Worm (Caenorhabditis elegans) whole organism, L4 larva: ENCODE data around the gene dnc-4.

ENCODE experiments used
- ama-1 ChIP-seq: fragments of 150-350 bp; optimal IDR thresholded peaks from 2 replicates; lab custom pipeline; 2014; ENCODE audit warnings: inconsistent platforms, mixed read lengths
- nhr-237 ChIP-seq: sonication (generic microtip); optimal IDR thresholded peaks from 2 replicates; lab custom pipeline; 2017; ENCODE audit warnings: missing biosample characterization, missing genetic modification characterization
- unc-62 ChIP-seq, 3 experiments: fragments of 150-350 bp in 1 of 3; sonication (generic microtip); optimal IDR thresholded peaks in 2 of 3; peaks in 1 of 3; 1 replicate in 1 of 3; 2 replicates in 2 of 3; lab custom pipeline; 2014 to 2017; ENCODE audit warnings: missing biosample characterization in 3 of 3, missing genetic modification characterization in 3 of 3, missing genetic modification reagents in 3 of 3, missing genotype in 1 of 3
- zip-2 ChIP-seq: fragments of 150-350 bp; optimal IDR thresholded peaks from 2 replicates; lab custom pipeline; 2014; ENCODE audit warnings: missing biosample characterization, missing genetic modification characterization

DNA sequence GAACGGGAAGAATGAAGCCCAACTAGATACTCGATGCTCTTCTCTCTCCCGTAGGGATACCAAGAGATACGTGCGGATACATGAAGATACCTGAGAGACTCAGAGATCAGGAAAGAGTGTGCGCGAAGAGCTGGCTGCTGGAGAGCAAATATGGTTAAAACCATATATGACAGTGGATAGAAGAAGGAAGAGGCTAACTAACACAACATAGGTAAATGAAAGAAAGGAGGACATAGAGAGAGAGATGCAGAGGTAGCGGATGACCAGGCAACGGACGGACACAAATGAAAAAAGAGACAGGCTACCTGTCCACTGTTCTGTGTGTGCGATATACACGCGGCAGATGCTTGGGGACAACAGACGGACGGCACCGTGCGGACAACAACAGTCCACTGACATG is 11.5 kb downstream of the dnc-4 start:
- TF ChIP-seq nhr-237 (tag; lab: Kevin White, UChicago) (no peak), ama-1 (lab: Kevin White, UChicago) (no peak), zip-2 (no peak), unc-62 (GFP tag; optimal IDR thresholded peaks at IDR 0.05 in 1 of 2; lab: Kevin White, UChicago) (peak in 1 of 2 experiments; percentile 93), unc-62 (tag; optimal IDR thresholded peaks at IDR 0.05; lab: Kevin White, UChicago) (no peak)
